Worm (Caenorhabditis elegans) whole organism, L4/young adult: Measurements from ENCODE around the gene tmbi-4.

Source experiments
- W03F9.2 ChIP-seq: fragments of 150-350 bp; optimal IDR thresholded peaks from 2 replicates; lab custom pipeline; 2014; ENCODE audit warnings: missing biosample characterization, missing genetic modification characterization
- dao-5 ChIP-seq: sonication (generic microtip); optimal IDR thresholded peaks from 2 replicates; lab custom pipeline; 2016; ENCODE audit warnings: missing genotype, missing genetic modification characterization, moderate library complexity, missing compliant biosample characterization
- him-1 ChIP-seq: sonication (generic microtip); optimal IDR thresholded peaks from 2 replicates; lab custom pipeline; 2016; ENCODE audit warnings: missing genotype, missing genetic modification reagents, missing genetic modification characterization, missing compliant biosample characterization

Gene tmbi-4

ce11 chrX:9161253-9161904, 10.9 kb downstream of the tmbi-4 start:
- TF ChIP-seq dao-5 (tag; lab: Kevin White, UChicago): no peak
- TF ChIP-seq him-1 (tag; lab: Kevin White, UChicago): no peak
- no peak for TF ChIP-seq W03F9.2 (tag; lab: Kevin White, UChicago)

- TF ChIP-seq him-1 (tag; lab: Kevin White, UChicago) (no peak), dao-5 (tag; lab: Kevin White, UChicago) (no peak), W03F9.2 (tag; lab: Kevin White, UChicago) (no peak)
These were observed 12.4 kb downstream of the tmbi-4 start, which contains the start of gene tsp-11 for ce11 chrX:9162864-9163263. Gene tsp-11, plus strand, starts transcription at chrX:9163164.

- TF ChIP-seq him-1 (tag; lab: Kevin White, UChicago) (no peak), dao-5 (tag; lab: Kevin White, UChicago) (no peak), W03F9.2 (tag; lab: Kevin White, UChicago) (no peak)
These were observed 16.4 kb downstream of the tmbi-4 start, which contains the start of gene B0563.10 for ce11 chrX:9166921-9167320. Gene B0563.10, minus strand, starts transcription at chrX:9167245.

- TF ChIP-seq W03F9.2 (tag; lab: Kevin White, UChicago) (no peak), him-1 (tag; lab: Kevin White, UChicago) (no peak), dao-5 (tag; lab: Kevin White, UChicago) (no peak)
These were observed 17.7 kb downstream of the tmbi-4 start, which contains the start of gene B0563.9 for ce11 chrX:9168239-9168638. Gene B0563.9, plus strand, starts transcription at chrX:9168539.

ce11 chrX:9170058-9170457, 19.6 kb downstream of the tmbi-4 start:
- TF ChIP-seq dao-5 (tag; lab: Kevin White, UChicago): no peak
- TF ChIP-seq him-1 (tag; lab: Kevin White, UChicago): no peak
- no peak for TF ChIP-seq W03F9.2 (tag; lab: Kevin White, UChicago)

- no peak for TF ChIP-seq dao-5 (tag; lab: Kevin White, UChicago)
- TF ChIP-seq him-1 (tag; lab: Kevin White, UChicago): no peak
- TF ChIP-seq W03F9.2 (tag; lab: Kevin White, UChicago): no peak
These were observed 20.7 kb downstream of the tmbi-4 start, which contains the start of gene B0563.1 for ce11 chrX:9171241-9171640. Gene B0563.1, plus strand, starts transcription at chrX:9171541.

- no peak for TF ChIP-seq W03F9.2 (tag; lab: Kevin White, UChicago)
These were observed 21.8 kb downstream of the tmbi-4 start, which contains the start of gene B0563.18 for ce11 chrX:9172278-9172677. Gene B0563.18, plus strand, starts transcription at chrX:9172578.

- TF ChIP-seq dao-5 (tag; lab: Kevin White, UChicago) (no peak), him-1 (tag; lab: Kevin White, UChicago) (no peak), W03F9.2 (tag; lab: Kevin White, UChicago) (no peak)
These were observed 22.2 kb downstream of the tmbi-4 start for ce11 chrX:9172733-9173132.

ce11 chrX:9174409-9174808, 23.9 kb downstream of the tmbi-4 start, which contains the start of gene B0563.8:
Gene B0563.8, minus strand, starts transcription at chrX:9174509.
- TF ChIP-seq him-1 (tag; lab: Kevin White, UChicago): no peak
- no peak for TF ChIP-seq dao-5 (tag; lab: Kevin White, UChicago)
- no peak for TF ChIP-seq W03F9.2 (tag; lab: Kevin White, UChicago)

ce11 chrX:9180823-9181222, 30.3 kb downstream of the tmbi-4 start, which contains the start of gene Y81B9A.4:
Gene Y81B9A.4, minus strand, starts transcription at chrX:9180923.
- TF ChIP-seq W03F9.2 (tag; lab: Kevin White, UChicago) (no peak), dao-5 (tag; lab: Kevin White, UChicago) (no peak), him-1 (tag; lab: Kevin White, UChicago) (no peak)

- TF ChIP-seq him-1 (tag; lab: Kevin White, UChicago) (no peak), dao-5 (tag; lab: Kevin White, UChicago) (no peak)
These were observed 31.6 kb downstream of the tmbi-4 start, which contains the start of gene Y81B9A.3 for ce11 chrX:9182140-9182539. Gene Y81B9A.3, plus strand, starts transcription at chrX:9182440.

- TF ChIP-seq him-1 (tag; lab: Kevin White, UChicago): no peak
- no peak for TF ChIP-seq dao-5 (tag; lab: Kevin White, UChicago)
- no peak for TF ChIP-seq W03F9.2 (tag; lab: Kevin White, UChicago)
These were observed 33.3 kb downstream of the tmbi-4 start, which contains the start of gene Y81B9A.2 for ce11 chrX:9183836-9184235. Gene Y81B9A.2, plus strand, starts transcription at chrX:9184136.

ce11 chrX:9191795-9192494, 41.5 kb downstream of the tmbi-4 start, which contains the start of gene Y81B9A.1:
Gene Y81B9A.1, plus strand, starts transcription at chrX:9192444.
- TF ChIP-seq him-1 (tag; lab: Kevin White, UChicago) (no peak), dao-5 (tag; lab: Kevin White, UChicago) (no peak), W03F9.2 (tag; lab: Kevin White, UChicago) (no peak)
